Worm (Caenorhabditis elegans) whole organism, young adult: ENCODE data around the gene F13A2.3.

Source experiments
- B0261.1 ChIP-seq: sonication (generic microtip); optimal IDR thresholded peaks from 2 replicates; lab custom pipeline; 2016; ENCODE audit warnings: mild to moderate bottlenecking, missing genetic modification characterization, moderate library complexity, missing compliant biosample characterization
- F37B4.10 ChIP-seq: fragments of 200-800 bp; sonication (Bioruptor generic); IDR thresholded peaks from 2 replicates; pipeline ENCODE4 v1.3.6; 2022; ENCODE audit warnings: missing genetic modification characterization, missing compliant biosample characterization
- ZK185.1 ChIP-seq: sonication (generic microtip); optimal IDR thresholded peaks from 2 replicates; lab custom pipeline; 2016; ENCODE audit warnings: mild to moderate bottlenecking, missing genetic modification characterization, missing compliant biosample characterization; ENCODE audit not compliant: poor library complexity, severe bottlenecking
- ama-1 ChIP-seq, 3 experiments: fragments of 150-350 bp in 1 of 3; sonication (generic microtip) in 2 of 3; optimal IDR thresholded peaks; 2 replicates each; lab custom pipeline; 2014 to 2018; ENCODE audit warnings: missing biosample characterization in 2 of 3, missing genetic modification characterization in 2 of 3, missing genetic modification reagents in 2 of 3
- bed-2 ChIP-seq: fragments of 200-800 bp; sonication (Bioruptor generic); IDR thresholded peaks from 2 replicates; pipeline ENCODE4 v1.3.6; 2022; ENCODE audit warnings: missing genetic modification reagents, missing genetic modification characterization, missing compliant biosample characterization
- lin-26 ChIP-seq: fragments of 200-800 bp; sonication (Bioruptor generic); IDR thresholded peaks from 2 replicates; pipeline ENCODE4 v1.3.6; 2022; ENCODE audit warnings: missing genetic modification reagents, missing genetic modification characterization, missing compliant biosample characterization
- rpc-1 ChIP-seq, 2 experiments: fragments of 150-350 bp in 1 of 2; sonication (generic microtip) in 1 of 2; optimal IDR thresholded peaks; 2 replicates each; lab custom pipeline; 2014 to 2018; ENCODE audit warnings: missing biosample characterization in 1 of 2, missing genetic modification characterization in 1 of 2, missing genetic modification reagents in 1 of 2, missing genotype in 1 of 2
- unc-62 ChIP-seq: fragments of 150-350 bp; optimal IDR thresholded peaks from 2 replicates; lab custom pipeline; 2014; ENCODE audit warnings: missing biosample characterization, missing genetic modification reagents, missing genetic modification characterization
- zim-3 ChIP-seq: sonication (generic microtip); optimal IDR thresholded peaks from 2 replicates; lab custom pipeline; 2017; ENCODE audit warnings: mild to moderate bottlenecking, missing genetic modification characterization, moderate library complexity, missing compliant biosample characterization
- ztf-25 ChIP-seq: fragments of 200-800 bp; sonication (Bioruptor generic); IDR thresholded peaks from 2 replicates; pipeline ENCODE4 v1.3.6; 2022; ENCODE audit warnings: missing genetic modification reagents, missing genetic modification characterization, missing compliant biosample characterization

ce11 chrV:4346799-4347198 lies 49.4 kb downstream of the F13A2.3 start, which contains the start of gene mcm-7:
- no peak for TF ChIP-seq zim-3
- no peak for TF ChIP-seq lin-26 (GFP tag; lab: Robert Waterston, UW)
- TF ChIP-seq ama-1 (optimal IDR thresholded peaks at IDR 0.05; lab: Kevin White, UChicago): no peak
- no peak for TF ChIP-seq ama-1 (GFP tag; optimal IDR thresholded peaks at IDR 0.05; lab: Kevin White, UChicago)
- TF ChIP-seq bed-2: no peak
- TF ChIP-seq rpc-1 (optimal IDR thresholded peaks at IDR 0.05; lab: Kevin White, UChicago): no peak
- TF ChIP-seq rpc-1 (tag; optimal IDR thresholded peaks at IDR 0.05; lab: Kevin White, UChicago): no peak
- TF ChIP-seq F37B4.10 (GFP tag; lab: Robert Waterston, UW): no peak
- no peak for TF ChIP-seq B0261.1
- no peak for TF ChIP-seq ztf-25 (GFP tag; lab: Robert Waterston, UW)
- TF ChIP-seq ZK185.1 (tag; lab: Kevin White, UChicago): no peak
- TF ChIP-seq unc-62: no peak
